Fruit fly (Drosophila melanogaster) whole organism, pupa: ENCODE data around the gene CG15544.

Experiments used
- CG12605 ChIP-seq: fragments of 200-800 bp; sonication (Bioruptor generic); IDR thresholded peaks from 2 replicates; pipeline ENCODE4 v1.3.6; 2022; ENCODE audit warnings: missing biosample characterization, missing genetic modification characterization
- CG8159 ChIP-seq: fragments of 200-800 bp; sonication (Bioruptor generic); optimal IDR thresholded peaks from 3 replicates; lab custom pipeline; 2018; ENCODE audit warnings: missing biosample characterization, mild to moderate bottlenecking, missing genetic modification characterization, moderate library complexity
- CG9948 ChIP-seq: fragments of 200-800 bp; sonication (Bioruptor generic); optimal IDR thresholded peaks from 2 replicates; lab custom pipeline; 2018; ENCODE audit warnings: missing biosample characterization, mild to moderate bottlenecking, missing genetic modification characterization, moderate library complexity

DNA sequence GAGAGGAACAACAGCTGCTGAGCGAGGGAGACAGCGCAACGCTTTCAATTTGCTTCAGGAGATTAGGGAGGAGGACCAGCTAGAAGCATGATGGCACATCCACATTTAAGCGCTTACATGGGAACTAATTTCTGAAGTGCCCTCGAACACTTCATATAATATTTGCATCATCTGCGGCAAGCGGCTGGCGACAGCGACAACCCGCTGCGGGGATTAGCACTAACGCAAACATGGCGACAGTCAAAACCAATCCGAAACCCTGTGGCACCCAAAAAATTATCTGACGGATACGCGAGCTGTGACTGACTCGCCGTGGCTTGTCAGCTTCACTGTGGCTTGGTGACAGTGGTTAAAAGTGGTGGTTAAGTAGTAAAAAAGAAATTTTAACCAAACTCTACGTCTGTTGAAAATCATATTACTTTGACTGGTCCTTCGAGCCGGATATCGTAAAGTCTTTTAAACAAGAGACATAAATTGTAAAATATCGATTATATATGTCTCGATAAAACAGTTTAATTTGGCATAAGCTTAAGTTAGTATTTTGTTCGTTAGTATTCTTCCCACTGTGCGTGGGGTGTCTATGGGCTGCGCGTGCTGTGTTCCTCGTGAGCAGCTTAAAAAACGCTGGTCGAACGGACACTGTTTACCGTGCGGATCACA, 32.4 kb downstream of the CG15544 start:
- TF ChIP-seq CG8159 (tag; lab: Kevin White, UChicago) (peak; percentile 12), CG12605 (GFP tag; lab: Robert Waterston, UW) (no peak), CG9948 (no peak)
